Worm (Caenorhabditis elegans) whole organism, mixed stage, embryonic: ENCODE data around the gene srd-46.

Experiments
- M03D4.4 ChIP-seq: sonication (generic microtip); optimal IDR thresholded peaks from 2 replicates; lab custom pipeline; 2017; ENCODE audit warnings: mild to moderate bottlenecking, missing genetic modification characterization, missing compliant biosample characterization
- bed-3 ChIP-seq: fragments of 200-800 bp; sonication (Bioruptor generic); optimal IDR thresholded peaks from 3 replicates; lab custom pipeline; 2018; ENCODE audit warnings: mild to moderate bottlenecking, missing genetic modification characterization, moderate library complexity, missing compliant biosample characterization
- blmp-1 ChIP-seq: fragments of 150-350 bp; optimal IDR thresholded peaks from 2 replicates; lab custom pipeline; 2014; ENCODE audit warnings: missing biosample characterization, missing genetic modification characterization
- ceh-39 ChIP-seq: fragments of 150-350 bp; optimal IDR thresholded peaks from 2 replicates; lab custom pipeline; 2014; ENCODE audit warnings: missing biosample characterization, missing genetic modification characterization
- ceh-43 ChIP-seq: fragments of 200-800 bp; sonication (Bioruptor generic); optimal IDR thresholded peaks from 2 replicates; lab custom pipeline; 2018; ENCODE audit warnings: mild to moderate bottlenecking, missing genetic modification characterization, moderate library complexity, missing compliant biosample characterization
- ceh-83 ChIP-seq: fragments of 200-800 bp; sonication (Bioruptor generic); optimal IDR thresholded peaks from 2 replicates; lab custom pipeline; 2018; ENCODE audit warnings: mild to moderate bottlenecking, missing genetic modification characterization, missing compliant biosample characterization
- ces-1 ChIP-seq: fragments of 150-350 bp; optimal IDR thresholded peaks from 2 replicates; lab custom pipeline; 2014; ENCODE audit warnings: missing biosample characterization, missing genetic modification reagents, missing genetic modification characterization
- cnd-1 ChIP-seq: fragments of 200-800 bp; sonication (Bioruptor generic); optimal IDR thresholded peaks from 2 replicates; lab custom pipeline; 2018; ENCODE audit warnings: mild to moderate bottlenecking, missing genetic modification characterization, missing compliant biosample characterization
- drap-1 ChIP-seq: fragments of 200-800 bp; sonication (Bioruptor generic); optimal IDR thresholded peaks from 3 replicates; lab custom pipeline; 2018; ENCODE audit warnings: mild to moderate bottlenecking, missing genetic modification characterization, missing compliant biosample characterization
- elt-1 ChIP-seq: sonication (generic microtip); optimal IDR thresholded peaks from 2 replicates; lab custom pipeline; 2017; ENCODE audit warnings: missing genetic modification characterization, mild to moderate bottlenecking, missing compliant biosample characterization, antibody characterized with exemption, moderate library complexity, borderline replicate concordance; ENCODE audit not compliant: insufficient read depth
- elt-3 ChIP-seq: fragments of 150-350 bp; optimal IDR thresholded peaks from 2 replicates; lab custom pipeline; 2014; ENCODE audit warnings: missing biosample characterization, missing genetic modification characterization
- flh-1 ChIP-seq: fragments of 200-800 bp; sonication (Bioruptor generic); optimal IDR thresholded peaks from 2 replicates; lab custom pipeline; 2018; ENCODE audit warnings: mild to moderate bottlenecking, missing genetic modification characterization, moderate library complexity, missing compliant biosample characterization
- ham-2 ChIP-seq: fragments of 200-800 bp; sonication (Bioruptor generic); optimal IDR thresholded peaks from 2 replicates; lab custom pipeline; 2018; ENCODE audit warnings: mild to moderate bottlenecking, missing genetic modification characterization, missing compliant biosample characterization
- lin-32 ChIP-seq: fragments of 200-800 bp; sonication (Bioruptor generic); optimal IDR thresholded peaks from 2 replicates; lab custom pipeline; 2018; ENCODE audit warnings: mild to moderate bottlenecking, missing genetic modification characterization, missing compliant biosample characterization
- lsy-2 ChIP-seq: fragments of 150-350 bp; optimal IDR thresholded peaks from 2 replicates; lab custom pipeline; 2014; ENCODE audit warnings: missing biosample characterization, missing genetic modification characterization
- mab-5 ChIP-seq: fragments of 150-350 bp; optimal IDR thresholded peaks from 2 replicates; lab custom pipeline; 2014; ENCODE audit warnings: missing biosample characterization, missing genetic modification characterization
- mep-1 ChIP-seq: fragments of 150-350 bp; optimal IDR thresholded peaks from 2 replicates; lab custom pipeline; 2017; ENCODE audit warnings: missing biosample characterization, missing genetic modification reagents, missing genetic modification characterization, inconsistent platforms
- nhr-12 ChIP-seq: fragments of 150-350 bp; optimal IDR thresholded peaks from 2 replicates; lab custom pipeline; 2014; ENCODE audit warnings: missing biosample characterization, missing genetic modification characterization
- nhr-2 ChIP-seq: fragments of 150-350 bp; optimal IDR thresholded peaks from 2 replicates; lab custom pipeline; 2014; ENCODE audit warnings: missing biosample characterization, missing genetic modification characterization
- nhr-237 ChIP-seq: fragments of 150-350 bp; optimal IDR thresholded peaks from 2 replicates; lab custom pipeline; 2014; ENCODE audit warnings: missing biosample characterization, missing genetic modification characterization
- nhr-28 ChIP-seq: fragments of 150-350 bp; optimal IDR thresholded peaks from 2 replicates; lab custom pipeline; 2014; ENCODE audit warnings: missing biosample characterization, missing genetic modification characterization
- nhr-76 ChIP-seq: sonication (generic microtip); optimal IDR thresholded peaks from 2 replicates; lab custom pipeline; 2017; ENCODE audit warnings: missing biosample characterization, missing genetic modification characterization
- pha-4 ChIP-seq: fragments of 150-350 bp; optimal IDR thresholded peaks from 2 replicates; lab custom pipeline; 2018; ENCODE audit warnings: missing biosample characterization, missing genetic modification reagents, missing genetic modification characterization
- sem-2 ChIP-seq: fragments of 200-800 bp; sonication (Bioruptor generic); optimal IDR thresholded peaks from 2 replicates; lab custom pipeline; 2018; ENCODE audit warnings: mild to moderate bottlenecking, missing genetic modification characterization, missing compliant biosample characterization
- snpc-4 ChIP-seq: fragments of 150-350 bp; optimal IDR thresholded peaks from 2 replicates; lab custom pipeline; 2014; ENCODE audit warnings: missing biosample characterization, missing genetic modification characterization
- sptf-1 ChIP-seq: sonication (generic microtip); optimal IDR thresholded peaks from 2 replicates; lab custom pipeline; 2017; ENCODE audit warnings: mild to moderate bottlenecking, missing genetic modification characterization, moderate library complexity, missing compliant biosample characterization
- tbx-8 ChIP-seq: fragments of 200-800 bp; sonication (Bioruptor generic); optimal IDR thresholded peaks from 2 replicates; lab custom pipeline; 2018; ENCODE audit warnings: mild to moderate bottlenecking, missing genetic modification characterization, moderate library complexity, missing compliant biosample characterization
- unc-120 ChIP-seq: sonication (generic microtip); optimal IDR thresholded peaks from 2 replicates; lab custom pipeline; 2017; ENCODE audit warnings: missing genetic modification characterization, missing compliant biosample characterization; ENCODE audit not compliant: poor library complexity, severe bottlenecking
- unc-39 ChIP-seq: fragments of 150-350 bp; optimal IDR thresholded peaks from 2 replicates; lab custom pipeline; 2014; ENCODE audit warnings: missing biosample characterization, missing genetic modification characterization
- unc-62 ChIP-seq: fragments of 150-350 bp; optimal IDR thresholded peaks from 2 replicates; lab custom pipeline; 2014; ENCODE audit warnings: missing biosample characterization, missing genetic modification reagents, missing genetic modification characterization
- zip-8 ChIP-seq: fragments of 150-350 bp; optimal IDR thresholded peaks from 2 replicates; lab custom pipeline; 2014; ENCODE audit warnings: missing biosample characterization, missing genetic modification characterization

Gene srd-46

ce11 chrX:12290539-12290938, 41.4 kb upstream of the srd-46 start, which contains the start of gene C04B4.4:
C04B4.4 (plus strand) TSS chrX:12290839.
- TF ChIP-seq nhr-28 (tag; lab: Kevin White, UChicago) = no peak
- no peak for TF ChIP-seq mep-1
- no peak for TF ChIP-seq nhr-76 (tag; lab: Kevin White, UChicago)
- no peak for TF ChIP-seq mab-5 (tag; lab: Kevin White, UChicago)
- no peak for TF ChIP-seq lin-32 (GFP tag; lab: Kevin White, UChicago)
- no peak for TF ChIP-seq cnd-1 (tag; lab: Kevin White, UChicago)
- no peak for TF ChIP-seq unc-39
- TF ChIP-seq ceh-83 (GFP tag; lab: Kevin White, UChicago) = no peak
- TF ChIP-seq snpc-4 (tag; lab: Kevin White, UChicago) = no peak
- no peak for TF ChIP-seq elt-1
- TF ChIP-seq ceh-43 (GFP tag; lab: Kevin White, UChicago) = no peak

ce11 chrX:12294263-12294662, 37.6 kb upstream of the srd-46 start, which contains the start of gene W06D11.1:
W06D11.1 (plus strand) TSS chrX:12294563.
- TF ChIP-seq snpc-4 (tag; lab: Kevin White, UChicago) (no peak), blmp-1 (tag; lab: Kevin White, UChicago) (no peak), unc-62 (no peak), sem-2 (no peak), drap-1 (GFP tag; lab: Kevin White, UChicago) (no peak), flh-1 (GFP tag; lab: Kevin White, UChicago) (no peak), lin-32 (GFP tag; lab: Kevin White, UChicago) (no peak), tbx-8 (no peak), ceh-39 (tag; lab: Kevin White, UChicago) (no peak), elt-3 (tag; lab: Kevin White, UChicago) (no peak), ces-1 (GFP tag; lab: Kevin White, UChicago) (no peak), bed-3 (GFP tag; lab: Kevin White, UChicago) (no peak), ham-2 (GFP tag; lab: Kevin White, UChicago) (no peak), mep-1 (no peak), sptf-1 (tag; lab: Kevin White, UChicago) (no peak), cnd-1 (tag; lab: Kevin White, UChicago) (no peak)

ce11 chrX:12296392-12296791, 35.5 kb upstream of the srd-46 start, which contains the start of gene W06D11.2:
W06D11.2 (minus strand) TSS chrX:12296730.
- TF ChIP-seq ceh-83 (GFP tag; lab: Kevin White, UChicago) (no peak), lsy-2 (tag; lab: Kevin White, UChicago) (no peak), mep-1 (no peak), cnd-1 (tag; lab: Kevin White, UChicago) (no peak), snpc-4 (tag; lab: Kevin White, UChicago) (no peak), tbx-8 (no peak), pha-4 (tag; lab: Kevin White, UChicago) (no peak), sem-2 (no peak), nhr-2 (tag; lab: Kevin White, UChicago) (no peak), drap-1 (GFP tag; lab: Kevin White, UChicago) (no peak), unc-39 (no peak), M03D4.4 (no peak), nhr-28 (tag; lab: Kevin White, UChicago) (no peak), blmp-1 (tag; lab: Kevin White, UChicago) (no peak), sptf-1 (tag; lab: Kevin White, UChicago) (no peak)

ce11 chrX:12298324-12298723, 33.6 kb upstream of the srd-46 start, which contains the start of gene W06D11.3:
W06D11.3 (plus strand) TSS chrX:12298683.
- no peak for TF ChIP-seq sem-2
- no peak for TF ChIP-seq nhr-12

ce11 chrX:12299834-12300233, 32.1 kb upstream of the srd-46 start, which contains the start of gene W06D11.5:
W06D11.5 (plus strand) TSS chrX:12300134.
- TF ChIP-seq zip-8 (tag; lab: Kevin White, UChicago) = no peak
- TF ChIP-seq unc-120 (tag; lab: Kevin White, UChicago) = no peak
- TF ChIP-seq nhr-237 = no peak
- TF ChIP-seq mep-1 = no peak
